Fruit fly (Drosophila melanogaster) whole organism, embryonic: ENCODE measurements around the gene Irp-1B.

Source experiments
- Abd-B ChIP-seq: fragments of 200-800 bp; sonication (Bioruptor generic); optimal IDR thresholded peaks from 2 replicates; lab custom pipeline; 2018; ENCODE audit warnings: missing biosample characterization, mild to moderate bottlenecking, missing genetic modification characterization, moderate library complexity
- Antp ChIP-seq: fragments of 200-800 bp; sonication (Bioruptor generic); optimal IDR thresholded peaks from 3 replicates; lab custom pipeline; 2016; ENCODE audit warnings: missing biosample characterization, missing genetic modification characterization
- Asciz ChIP-seq: fragments of 200-800 bp; sonication (Bioruptor generic); optimal IDR thresholded peaks from 2 replicates; lab custom pipeline; 2017; ENCODE audit warnings: missing biosample characterization, mild to moderate bottlenecking, missing genetic modification characterization, missing genetic modification reagents
- B-H2 ChIP-seq: fragments of 200-800 bp; sonication (Bioruptor generic); optimal IDR thresholded peaks from 2 replicates; lab custom pipeline; 2018; ENCODE audit warnings: missing biosample characterization, mild to moderate bottlenecking, missing genetic modification characterization
- CG10431 ChIP-seq: fragments of 200-800 bp; sonication (Bioruptor generic); optimal IDR thresholded peaks from 3 replicates; lab custom pipeline; 2018; ENCODE audit warnings: missing biosample characterization, mild to moderate bottlenecking, missing genetic modification characterization
- CG10979 ChIP-seq: fragments of 200-800 bp; sonication (Bioruptor generic); optimal IDR thresholded peaks from 2 replicates; lab custom pipeline; 2018; ENCODE audit warnings: missing biosample characterization, mild to moderate bottlenecking, missing genetic modification characterization, moderate library complexity
- CG14441 ChIP-seq: fragments of 200-800 bp; sonication (Bioruptor generic); IDR thresholded peaks from 2 replicates; pipeline ENCODE4 v1.3.6; 2022; ENCODE audit warnings: missing biosample characterization, missing genetic modification characterization
- CG1602 ChIP-seq: fragments of 200-800 bp; sonication (Bioruptor generic); optimal IDR thresholded peaks from 3 replicates; lab custom pipeline; 2016; ENCODE audit warnings: missing biosample characterization, missing genetic modification characterization
- CG17385 ChIP-seq: fragments of 200-800 bp; sonication (Bioruptor generic); optimal IDR thresholded peaks from 3 replicates; lab custom pipeline; 2018; ENCODE audit warnings: missing biosample characterization, mild to moderate bottlenecking, missing genetic modification characterization
- CG2120 ChIP-seq: fragments of 200-800 bp; sonication (Bioruptor generic); optimal IDR thresholded peaks from 3 replicates; lab custom pipeline; 2016; ENCODE audit warnings: missing biosample characterization, missing genetic modification characterization
- CG33557 ChIP-seq: fragments of 200-800 bp; sonication (Bioruptor generic); optimal IDR thresholded peaks from 2 replicates; lab custom pipeline; 2019; ENCODE audit warnings: missing biosample characterization, mild to moderate bottlenecking, missing genetic modification characterization, moderate library complexity
- E2f1 ChIP-seq: fragments of 200-800 bp; sonication (Bioruptor generic); IDR thresholded peaks from 2 replicates; pipeline ENCODE4 v1.3.6; 2022; ENCODE audit warnings: missing biosample characterization, missing genetic modification characterization
- Ets65A ChIP-seq: fragments of 200-800 bp; sonication (Bioruptor generic); peaks from one replicate; lab custom pipeline; 2016; ENCODE audit warnings: missing biosample characterization, missing genetic modification characterization
- Hey ChIP-seq: fragments of 200-800 bp; sonication (Bioruptor generic); optimal IDR thresholded peaks from 3 replicates; lab custom pipeline; 2018; ENCODE audit warnings: missing biosample characterization, mild to moderate bottlenecking, missing genetic modification characterization
- Hmr ChIP-seq: fragments of 200-800 bp; sonication (Bioruptor generic); optimal IDR thresholded peaks from 3 replicates; lab custom pipeline; 2017; ENCODE audit warnings: mild to moderate bottlenecking, missing biosample characterization, missing genetic modification reagents, missing genetic modification characterization
- Med ChIP-seq: fragments of 200-800 bp; sonication (Bioruptor generic); peaks from one replicate; lab custom pipeline; 2016; ENCODE audit warnings: missing biosample characterization, missing genetic modification characterization, mild to moderate bottlenecking, inconsistent platforms, moderate library complexity
- Mes4 ChIP-seq: fragments of 200-800 bp; sonication (Bioruptor generic); optimal IDR thresholded peaks from 2 replicates; lab custom pipeline; 2016; ENCODE audit warnings: missing biosample characterization, missing genetic modification characterization
- Nf-YB ChIP-seq: fragments of 200-800 bp; sonication (Bioruptor generic); optimal IDR thresholded peaks from 3 replicates; lab custom pipeline; 2019; ENCODE audit warnings: missing biosample characterization, mild to moderate bottlenecking, missing genetic modification characterization, moderate library complexity
- Xbp1 ChIP-seq: fragments of 200-800 bp; sonication (Bioruptor generic); optimal IDR thresholded peaks from 3 replicates; lab custom pipeline; 2016; ENCODE audit warnings: missing biosample characterization, mild to moderate bottlenecking, missing genetic modification characterization
- abd-A ChIP-seq: fragments of 200-800 bp; sonication (Bioruptor generic); optimal IDR thresholded peaks from 3 replicates; lab custom pipeline; 2019; ENCODE audit warnings: missing biosample characterization, mild to moderate bottlenecking, missing genetic modification characterization, moderate library complexity
- cad ChIP-seq: fragments of >200 bp; optimal IDR thresholded peaks from 2 replicates; lab custom pipeline; 2017; ENCODE audit warnings: missing biosample characterization, missing genetic modification characterization
- cg ChIP-seq: fragments of 200-800 bp; sonication (Bioruptor generic); optimal IDR thresholded peaks from 3 replicates; lab custom pipeline; 2019; ENCODE audit warnings: missing biosample characterization, mild to moderate bottlenecking, missing genetic modification characterization, moderate library complexity
- cwo ChIP-seq: fragments of 200-800 bp; sonication (Bioruptor generic); optimal IDR thresholded peaks from 3 replicates; lab custom pipeline; 2017; ENCODE audit warnings: missing biosample characterization, missing genetic modification characterization, mild to moderate bottlenecking, moderate library complexity, missing genetic modification reagents
- dati ChIP-seq: fragments of 200-800 bp; sonication (Bioruptor generic); IDR thresholded peaks from 2 replicates; pipeline ENCODE4 v1.3.6; 2022; ENCODE audit warnings: missing biosample characterization, missing genetic modification characterization
- esg ChIP-seq: fragments of 200-800 bp; sonication (Bioruptor generic); conservative IDR thresholded peaks from 2 replicates; pipeline ENCODE4 v1.3.6; 2022; ENCODE audit warnings: missing biosample characterization, missing genetic modification characterization
- grn ChIP-seq: fragments of 200-800 bp; sonication (Bioruptor generic); optimal IDR thresholded peaks from 3 replicates; lab custom pipeline; 2017; ENCODE audit warnings: missing biosample characterization, missing genetic modification characterization
- gt ChIP-seq: fragments of 200-800 bp; sonication (Bioruptor generic); IDR thresholded peaks from 2 replicates; pipeline ENCODE4 v1.3.6; 2022; ENCODE audit warnings: missing biosample characterization, missing genetic modification characterization
- jing ChIP-seq: fragments of 200-800 bp; sonication (Bioruptor generic); optimal IDR thresholded peaks from 2 replicates; lab custom pipeline; 2018; ENCODE audit warnings: missing biosample characterization, mild to moderate bottlenecking, missing genetic modification characterization
- kah ChIP-seq: fragments of 200-800 bp; sonication (Bioruptor generic); optimal IDR thresholded peaks from 2 replicates; lab custom pipeline; 2018; ENCODE audit warnings: missing biosample characterization, mild to moderate bottlenecking, missing genetic modification characterization
- onecut ChIP-seq: fragments of 200-800 bp; sonication (Bioruptor generic); IDR thresholded peaks from 2 replicates; pipeline ENCODE4 v1.3.6; 2022; ENCODE audit warnings: missing biosample characterization, missing genetic modification characterization
- schlank ChIP-seq: fragments of 200-800 bp; sonication (Bioruptor generic); optimal IDR thresholded peaks from 2 replicates; lab custom pipeline; 2018; ENCODE audit warnings: missing biosample characterization, mild to moderate bottlenecking, missing genetic modification characterization
- scrt ChIP-seq: fragments of 200-800 bp; sonication (Bioruptor generic); optimal IDR thresholded peaks from 2 replicates; lab custom pipeline; 2018; ENCODE audit warnings: missing biosample characterization, mild to moderate bottlenecking, missing genetic modification characterization, moderate library complexity
- sna ChIP-seq: fragments of 200-800 bp; sonication (Bioruptor generic); IDR thresholded peaks from 2 replicates; pipeline ENCODE4 v1.3.6; 2022; ENCODE audit warnings: missing biosample characterization, missing genetic modification characterization; ENCODE audit not compliant: partially characterized antibody
- tll ChIP-seq, 2 experiments: fragments of 200-800 bp in 1 of 2; fragments of >200 bp in 1 of 2; sonication (Bioruptor generic) in 1 of 2; optimal IDR thresholded peaks; 2 replicates each; lab custom pipeline; 2017 to 2019; ENCODE audit warnings: missing biosample characterization in 2 of 2, missing genetic modification characterization in 2 of 2, mild to moderate bottlenecking in 1 of 2, moderate library complexity in 1 of 2
- twi ChIP-seq: fragments of 200-800 bp; optimal IDR thresholded peaks from 2 replicates; lab custom pipeline; 2019; ENCODE audit warnings: missing biosample characterization, mild to moderate bottlenecking, missing genetic modification characterization, moderate library complexity
- wek ChIP-seq: fragments of 200-800 bp; sonication (Bioruptor generic); optimal IDR thresholded peaks from 3 replicates; lab custom pipeline; 2018; ENCODE audit warnings: missing biosample characterization, mild to moderate bottlenecking, missing genetic modification characterization, moderate library complexity
- zen2 ChIP-seq: fragments of 200-800 bp; sonication (Bioruptor generic); IDR thresholded peaks from 3 replicates; pipeline ENCODE4 v1.3.6; 2022; ENCODE audit warnings: missing biosample characterization, missing genetic modification characterization; ENCODE audit not compliant: partially characterized antibody

Gene Irp-1B

dm6 chr3R:10433408-10433980 lies 20.8 kb upstream of the Irp-1B start:
- TF ChIP-seq cad (peak; percentile 67), wek (GFP tag; lab: Kevin White, UChicago) (no peak), sna (GFP tag; lab: Robert Waterston, UW) (no peak), cwo (GFP tag; lab: Kevin White, UChicago) (peak; percentile 70), Abd-B (peak; percentile 56), onecut (peak; percentile 58; the same call in 1 of the 2 replicates), scrt (GFP tag; lab: Kevin White, UChicago) (peak; percentile 90), Xbp1 (GFP tag; lab: Kevin White, UChicago) (peak; percentile 13), zen2 (no peak), cg (GFP tag; lab: Kevin White, UChicago) (peak; percentile 49), kah (GFP tag; lab: Kevin White, UChicago) (peak; percentile 60), tll (GFP tag; optimal IDR thresholded peaks at IDR 0.05; lab: Kevin White, UChicago) (peak in 1 of 2 experiments; percentile 33), abd-A (tag; lab: Kevin White, UChicago) (peak; percentile 95), Hey (peak; percentile 95)
- TF ChIP-seq, all 482 proteins: peak for 11

dm6 chr3R:10431089-10431488 lies 18.4 kb upstream of the Irp-1B start:
- no peak for TF ChIP-seq schlank
- TF ChIP-seq abd-A (tag; lab: Kevin White, UChicago), result peak; percentile 55
- no peak for TF ChIP-seq Mes4 (GFP tag; lab: Kevin White, UChicago)
- no peak for TF ChIP-seq Asciz (GFP tag; lab: Kevin White, UChicago)
- no peak for TF ChIP-seq esg (GFP tag; lab: Robert Waterston, UW)
- TF ChIP-seq Hmr, result no peak
- TF ChIP-seq CG33557, result no peak
- TF ChIP-seq grn, result no peak
- TF ChIP-seq B-H2 (GFP tag; lab: Kevin White, UChicago), result no peak
- TF ChIP-seq Nf-YB (GFP tag; lab: Kevin White, UChicago), result no peak
- no peak for TF ChIP-seq CG1602
- TF ChIP-seq Abd-B, result peak; percentile 53
- no peak for TF ChIP-seq CG17385
- TF ChIP-seq gt (GFP tag; lab: Robert Waterston, UW), result no peak
- TF ChIP-seq CG10431 (GFP tag; lab: Kevin White, UChicago), result no peak
- TF ChIP-seq E2f1, result no peak
- no peak for TF ChIP-seq twi (tag; lab: Kevin White, UChicago)
- no peak for TF ChIP-seq CG2120 (GFP tag; lab: Kevin White, UChicago)
- peak; percentile 81 for TF ChIP-seq Ets65A (GFP tag; lab: Kevin White, UChicago)
- TF ChIP-seq Antp (GFP tag; lab: Kevin White, UChicago), result no peak
- no peak for TF ChIP-seq jing (GFP tag; lab: Kevin White, UChicago)
- no peak for TF ChIP-seq CG10979 (tag; lab: Kevin White, UChicago)

dm6 chr3R:10428324-10428723 lies 15.7 kb upstream of the Irp-1B start, which contains the start of gene CG46270:
TSS of gene CG46270 (minus strand) at chr3R:10428424.
- TF ChIP-seq Med (GFP tag; lab: Kevin White, UChicago) (peak; percentile 45), dati (GFP tag; lab: Robert Waterston, UW) (no peak), CG14441 (GFP tag; lab: Robert Waterston, UW) (0 out of 2 replicates have a peak, but pooled peaks have one; percentile 4)
